Worm (Caenorhabditis elegans): ENCODE data around the gene E01G6.2.

DNA sequence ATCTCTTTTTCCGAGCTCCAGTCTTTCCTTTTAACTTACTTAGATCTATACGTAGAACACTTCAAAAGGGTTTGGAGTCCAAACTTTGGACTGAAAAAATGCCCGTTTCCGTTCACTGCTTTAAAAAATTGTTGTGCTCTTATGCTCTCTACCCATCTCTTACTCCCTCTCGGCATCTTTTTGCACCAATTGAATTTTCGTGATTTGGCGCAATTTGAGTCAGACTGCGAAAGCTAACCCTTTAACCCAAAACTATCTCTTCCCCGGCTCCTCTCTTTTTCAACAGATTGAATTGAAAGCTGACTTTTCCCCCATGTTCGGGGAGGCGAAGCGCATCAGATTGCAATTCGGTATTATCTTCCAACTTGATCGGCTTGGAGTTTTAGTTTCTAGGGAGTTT, 4.3 kb upstream of the E01G6.2 start:
- TF ChIP-seq hif-1 (tag; optimal IDR thresholded peaks at IDR 0.05) (no peak), lin-39 (tag; optimal IDR thresholded peaks at IDR 0.05) (no peak), fkh-10 (GFP tag; optimal IDR thresholded peaks at IDR 0.05) (no peak), ceh-20 (GFP tag; IDR thresholded peaks at IDR 0.05) (no peak), lsy-2 (tag; optimal IDR thresholded peaks at IDR 0.05) (no peak), spr-3 (GFP tag; optimal IDR thresholded peaks at IDR 0.05) (no peak), pha-4 (GFP tag; IDR thresholded peaks at IDR 0.05) (no peak), pha-4 (tag; optimal IDR thresholded peaks at IDR 0.05) (no peak), mdt-29 (GFP tag; IDR thresholded peaks at IDR 0.05) (no peak), saeg-2 (GFP tag; IDR thresholded peaks at IDR 0.05) (no peak), tag-97 (GFP tag; IDR thresholded peaks at IDR 0.05) (no peak), nhr-237 (tag; optimal IDR thresholded peaks at IDR 0.05) (no peak), ama-1 (optimal IDR thresholded peaks at IDR 0.05) (no peak), lin-13 (GFP tag; optimal IDR thresholded peaks at IDR 0.05) (no peak)

Measured in whole organism, L4 larva.